Worm (Caenorhabditis elegans) whole organism, mixed stage, embryonic: ENCODE results near the gene tre-4.
A peak's percentile ranks its signal among the peaks of the same experiment; 100 is the strongest.

Experiments
- bed-3 ChIP-seq: fragments of 200-800 bp; sonication (Bioruptor generic); optimal IDR thresholded peaks from 3 replicates; lab custom pipeline; 2018; ENCODE audit warnings: mild to moderate bottlenecking, missing genetic modification characterization, moderate library complexity, missing compliant biosample characterization
- ceh-43 ChIP-seq: fragments of 200-800 bp; sonication (Bioruptor generic); optimal IDR thresholded peaks from 2 replicates; lab custom pipeline; 2018; ENCODE audit warnings: mild to moderate bottlenecking, missing genetic modification characterization, moderate library complexity, missing compliant biosample characterization
- ceh-83 ChIP-seq: fragments of 200-800 bp; sonication (Bioruptor generic); optimal IDR thresholded peaks from 2 replicates; lab custom pipeline; 2018; ENCODE audit warnings: mild to moderate bottlenecking, missing genetic modification characterization, missing compliant biosample characterization
- ces-1 ChIP-seq: fragments of 150-350 bp; optimal IDR thresholded peaks from 2 replicates; lab custom pipeline; 2014; ENCODE audit warnings: missing biosample characterization, missing genetic modification reagents, missing genetic modification characterization
- cnd-1 ChIP-seq: fragments of 200-800 bp; sonication (Bioruptor generic); optimal IDR thresholded peaks from 2 replicates; lab custom pipeline; 2018; ENCODE audit warnings: mild to moderate bottlenecking, missing genetic modification characterization, missing compliant biosample characterization
- drap-1 ChIP-seq: fragments of 200-800 bp; sonication (Bioruptor generic); optimal IDR thresholded peaks from 3 replicates; lab custom pipeline; 2018; ENCODE audit warnings: mild to moderate bottlenecking, missing genetic modification characterization, missing compliant biosample characterization
- elt-1 ChIP-seq: sonication (generic microtip); optimal IDR thresholded peaks from 2 replicates; lab custom pipeline; 2017; ENCODE audit warnings: missing genetic modification characterization, mild to moderate bottlenecking, missing compliant biosample characterization, antibody characterized with exemption, moderate library complexity, borderline replicate concordance; ENCODE audit not compliant: insufficient read depth
- flh-1 ChIP-seq: fragments of 200-800 bp; sonication (Bioruptor generic); optimal IDR thresholded peaks from 2 replicates; lab custom pipeline; 2018; ENCODE audit warnings: mild to moderate bottlenecking, missing genetic modification characterization, moderate library complexity, missing compliant biosample characterization
- ham-2 ChIP-seq: fragments of 200-800 bp; sonication (Bioruptor generic); optimal IDR thresholded peaks from 2 replicates; lab custom pipeline; 2018; ENCODE audit warnings: mild to moderate bottlenecking, missing genetic modification characterization, missing compliant biosample characterization
- hlh-1 ChIP-seq: fragments of 150-350 bp; optimal IDR thresholded peaks from 2 replicates; lab custom pipeline; 2014; ENCODE audit warnings: missing biosample characterization, missing genetic modification reagents, missing genetic modification characterization
- lin-13 ChIP-seq: fragments of 150-350 bp; optimal IDR thresholded peaks from 2 replicates; lab custom pipeline; 2014; ENCODE audit warnings: missing biosample characterization, missing genetic modification characterization
- lin-32 ChIP-seq: fragments of 200-800 bp; sonication (Bioruptor generic); optimal IDR thresholded peaks from 2 replicates; lab custom pipeline; 2018; ENCODE audit warnings: mild to moderate bottlenecking, missing genetic modification characterization, missing compliant biosample characterization
- lsy-2 ChIP-seq: fragments of 150-350 bp; optimal IDR thresholded peaks from 2 replicates; lab custom pipeline; 2014; ENCODE audit warnings: missing biosample characterization, missing genetic modification characterization
- mep-1 ChIP-seq: fragments of 150-350 bp; optimal IDR thresholded peaks from 2 replicates; lab custom pipeline; 2017; ENCODE audit warnings: missing biosample characterization, missing genetic modification reagents, missing genetic modification characterization, inconsistent platforms
- mls-2 ChIP-seq: sonication (generic microtip); optimal IDR thresholded peaks from 2 replicates; lab custom pipeline; 2016; ENCODE audit warnings: mild to moderate bottlenecking, missing genetic modification characterization, moderate library complexity, missing compliant biosample characterization
- nhr-12 ChIP-seq: fragments of 150-350 bp; optimal IDR thresholded peaks from 2 replicates; lab custom pipeline; 2014; ENCODE audit warnings: missing biosample characterization, missing genetic modification characterization
- nhr-237 ChIP-seq: fragments of 150-350 bp; optimal IDR thresholded peaks from 2 replicates; lab custom pipeline; 2014; ENCODE audit warnings: missing biosample characterization, missing genetic modification characterization
- nhr-28 ChIP-seq: fragments of 150-350 bp; optimal IDR thresholded peaks from 2 replicates; lab custom pipeline; 2014; ENCODE audit warnings: missing biosample characterization, missing genetic modification characterization
- nhr-76 ChIP-seq: sonication (generic microtip); optimal IDR thresholded peaks from 2 replicates; lab custom pipeline; 2017; ENCODE audit warnings: missing biosample characterization, missing genetic modification characterization
- pha-4 ChIP-seq: fragments of 150-350 bp; optimal IDR thresholded peaks from 2 replicates; lab custom pipeline; 2018; ENCODE audit warnings: missing biosample characterization, missing genetic modification reagents, missing genetic modification characterization
- sem-2 ChIP-seq: fragments of 200-800 bp; sonication (Bioruptor generic); optimal IDR thresholded peaks from 2 replicates; lab custom pipeline; 2018; ENCODE audit warnings: mild to moderate bottlenecking, missing genetic modification characterization, missing compliant biosample characterization
- tbx-8 ChIP-seq: fragments of 200-800 bp; sonication (Bioruptor generic); optimal IDR thresholded peaks from 2 replicates; lab custom pipeline; 2018; ENCODE audit warnings: mild to moderate bottlenecking, missing genetic modification characterization, moderate library complexity, missing compliant biosample characterization
- unc-39 ChIP-seq: fragments of 150-350 bp; optimal IDR thresholded peaks from 2 replicates; lab custom pipeline; 2014; ENCODE audit warnings: missing biosample characterization, missing genetic modification characterization
- unc-62 ChIP-seq: fragments of 150-350 bp; optimal IDR thresholded peaks from 2 replicates; lab custom pipeline; 2014; ENCODE audit warnings: missing biosample characterization, missing genetic modification reagents, missing genetic modification characterization
- zip-8 ChIP-seq: fragments of 150-350 bp; optimal IDR thresholded peaks from 2 replicates; lab custom pipeline; 2014; ENCODE audit warnings: missing biosample characterization, missing genetic modification characterization
- ztf-11 ChIP-seq: fragments of 150-350 bp; optimal IDR thresholded peaks from 2 replicates; lab custom pipeline; 2014; ENCODE audit warnings: missing biosample characterization, missing genetic modification characterization

tre-4 gene

DNA sequence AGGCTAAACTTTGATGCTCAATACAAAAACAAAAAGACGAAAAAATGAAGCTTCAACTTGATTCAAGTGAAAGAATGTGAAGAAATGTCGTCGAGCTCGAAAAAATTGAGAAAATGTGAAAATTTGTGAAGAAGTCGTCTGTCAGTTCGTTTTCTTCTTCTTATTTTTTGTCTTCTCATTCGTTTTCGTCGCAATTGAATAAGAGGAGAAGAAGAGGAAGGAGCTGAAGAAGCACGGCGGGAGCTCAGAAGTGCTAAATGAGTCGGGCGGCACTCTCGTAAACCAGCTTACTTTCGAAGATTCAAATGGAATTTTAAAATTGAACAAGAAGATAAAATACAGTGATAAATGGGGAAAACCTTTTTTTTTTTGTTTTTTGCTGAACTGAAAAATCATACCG, 33.2 kb downstream of the tre-4 start:
- TF ChIP-seq pha-4 (tag; lab: Kevin White, UChicago) (no peak), unc-39 (tag; lab: Kevin White, UChicago) (no peak), ceh-83 (GFP tag; lab: Kevin White, UChicago) (no peak), lsy-2 (tag; lab: Kevin White, UChicago) (no peak), ces-1 (GFP tag; lab: Kevin White, UChicago) (peak; percentile 73)

DNA sequence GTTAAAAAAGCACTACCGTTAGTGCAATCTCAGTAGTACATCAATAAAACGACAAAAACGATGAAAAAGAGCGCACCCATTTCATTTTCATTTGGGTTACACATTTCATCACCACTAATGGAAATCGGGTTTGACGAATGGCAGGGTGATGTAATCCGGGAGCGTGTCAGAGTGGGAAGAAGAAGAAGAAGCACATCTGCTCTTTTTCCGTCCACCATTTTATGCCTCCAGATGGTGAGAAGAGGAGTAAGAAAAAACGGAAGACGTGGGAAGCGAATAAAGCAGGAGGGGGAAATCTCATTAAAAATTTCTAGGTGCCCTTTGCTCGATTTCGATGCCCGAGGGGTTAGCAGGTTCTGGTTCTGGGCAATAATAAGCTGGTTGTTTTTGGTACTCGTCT, 34.1 kb downstream of the tre-4 start:
- TF ChIP-seq ces-1 (GFP tag; lab: Kevin White, UChicago) (peak; percentile 81), pha-4 (tag; lab: Kevin White, UChicago) (no peak)
- TF ChIP-seq, all 35 proteins: peak for 1

DNA sequence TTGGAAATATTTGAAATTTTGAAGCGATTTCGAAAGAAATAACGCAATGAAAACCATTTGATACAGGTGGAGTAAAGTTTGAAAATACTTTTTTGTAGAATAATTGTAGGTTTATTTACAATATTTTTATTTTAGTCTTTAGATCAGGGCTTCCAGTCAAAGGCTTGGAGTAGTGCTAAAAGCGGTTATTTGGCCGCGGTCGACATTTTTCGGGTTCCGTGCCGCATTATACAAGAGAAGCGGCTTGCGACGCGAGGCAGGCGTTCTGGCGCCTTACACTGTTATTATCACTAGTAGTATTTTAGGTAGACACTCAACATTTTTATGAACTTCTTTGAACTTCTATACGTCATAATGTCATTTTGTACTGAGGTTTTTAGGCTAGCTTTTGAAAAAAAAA, 34.5 kb downstream of the tre-4 start:
- no peak for TF ChIP-seq tbx-8
- no peak for TF ChIP-seq unc-62 (GFP tag; lab: Kevin White, UChicago)
- no peak for TF ChIP-seq drap-1 (GFP tag; lab: Kevin White, UChicago)
- TF ChIP-seq bed-3 (GFP tag; lab: Kevin White, UChicago): no peak
- no peak for TF ChIP-seq mep-1 (tag; lab: Kevin White, UChicago)
- no peak for TF ChIP-seq hlh-1 (tag; lab: Kevin White, UChicago)
- no peak for TF ChIP-seq lin-13 (tag; lab: Kevin White, UChicago)
- no peak for TF ChIP-seq pha-4 (tag; lab: Kevin White, UChicago)
- no peak for TF ChIP-seq cnd-1
- no peak for TF ChIP-seq sem-2 (GFP tag; lab: Kevin White, UChicago)
- TF ChIP-seq ham-2 (GFP tag; lab: Kevin White, UChicago): no peak
- no peak for TF ChIP-seq zip-8 (tag; lab: Kevin White, UChicago)
- TF ChIP-seq lin-32 (GFP tag; lab: Kevin White, UChicago): no peak
- no peak for TF ChIP-seq elt-1
- no peak for TF ChIP-seq ztf-11 (tag; lab: Kevin White, UChicago)
- TF ChIP-seq unc-39 (tag; lab: Kevin White, UChicago): no peak
- no peak for TF ChIP-seq ceh-83 (GFP tag; lab: Kevin White, UChicago)
- no peak for TF ChIP-seq nhr-76 (tag; lab: Kevin White, UChicago)
- TF ChIP-seq nhr-237 (tag; lab: Kevin White, UChicago): no peak
- no peak for TF ChIP-seq mls-2 (tag; lab: Kevin White, UChicago)

DNA sequence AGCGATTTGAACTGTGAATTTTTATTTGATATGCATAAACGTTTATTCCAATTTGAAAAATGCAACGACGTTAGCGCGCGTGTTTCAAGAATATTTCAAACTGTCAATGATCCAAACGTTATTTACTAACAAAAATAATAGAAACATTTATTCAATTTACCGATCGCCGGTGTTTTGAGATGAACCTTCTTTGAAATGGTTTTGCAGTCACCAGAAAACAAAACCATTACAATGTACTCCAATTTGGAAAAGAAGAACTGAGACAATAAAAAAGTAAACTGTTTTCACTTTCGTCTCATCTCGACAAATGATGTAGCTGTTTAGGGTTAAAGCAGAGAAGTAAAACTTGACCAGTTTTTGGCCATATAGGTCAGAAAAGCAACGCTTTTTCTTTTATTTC, 35.3 kb downstream of the tre-4 start, which contains the start of gene H06A10.1:
Gene H06A10.1 (plus strand): TSS at position 301 of the 400 bp plus-strand sequence.
- TF ChIP-seq mep-1 (tag; lab: Kevin White, UChicago) (no peak), bed-3 (GFP tag; lab: Kevin White, UChicago) (no peak)

DNA sequence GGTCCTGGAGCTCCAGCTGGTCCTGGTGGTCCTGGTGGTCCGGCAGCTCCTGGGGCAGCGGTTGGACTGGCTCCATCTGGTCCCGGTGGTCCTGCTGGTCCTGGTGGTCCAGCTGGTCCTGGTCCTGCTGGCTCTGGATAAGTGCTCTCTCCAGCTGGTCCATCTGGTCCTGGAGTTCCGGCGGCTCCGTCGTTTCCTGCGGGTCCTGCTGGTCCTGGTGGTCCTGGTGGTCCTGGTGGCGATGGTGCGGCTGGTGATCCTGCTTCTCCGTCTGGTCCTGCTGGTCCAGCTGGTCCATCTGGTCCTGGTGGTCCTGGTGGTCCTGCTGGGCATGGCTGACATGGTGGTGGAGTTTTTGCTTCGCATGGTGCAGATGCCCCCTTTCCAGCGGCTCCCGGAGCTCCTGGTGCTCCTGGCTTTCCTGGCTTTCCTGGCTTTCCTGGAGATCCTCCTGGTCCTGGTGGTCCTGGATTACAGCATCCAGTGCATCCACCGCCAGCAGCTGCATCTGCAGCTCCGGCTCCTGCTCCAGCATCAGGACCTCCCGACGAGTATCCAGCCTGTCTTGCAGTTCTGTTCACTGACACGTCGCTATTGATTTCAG, 38.4 kb downstream of the tre-4 start:
- no peak for TF ChIP-seq unc-62 (GFP tag; lab: Kevin White, UChicago)
- no peak for TF ChIP-seq drap-1 (GFP tag; lab: Kevin White, UChicago)
- TF ChIP-seq nhr-237 (tag; lab: Kevin White, UChicago): no peak
- no peak for TF ChIP-seq cnd-1
- no peak for TF ChIP-seq zip-8 (tag; lab: Kevin White, UChicago)
- TF ChIP-seq nhr-12 (tag; lab: Kevin White, UChicago): no peak
- no peak for TF ChIP-seq nhr-28 (tag; lab: Kevin White, UChicago)
- TF ChIP-seq ztf-11 (tag; lab: Kevin White, UChicago): no peak

DNA sequence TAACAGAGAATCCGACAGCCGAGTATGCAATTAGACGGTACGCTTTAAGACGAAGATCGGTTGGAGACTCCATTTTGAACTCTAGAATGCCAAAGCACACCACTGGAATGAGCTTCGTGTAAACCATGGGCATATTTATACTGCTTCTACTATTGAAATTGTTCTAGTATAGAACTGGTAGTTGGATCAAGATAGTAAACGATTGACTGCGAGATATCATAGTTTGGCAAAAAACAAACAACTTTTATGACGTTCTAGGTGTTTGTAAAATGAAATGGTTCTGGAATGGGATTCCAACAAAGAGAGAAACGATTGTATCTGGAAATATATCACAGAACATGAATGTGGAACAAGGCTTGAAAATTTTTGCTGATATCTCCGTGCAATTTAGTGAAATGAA, 39.0 kb downstream of the tre-4 start, which contains the start of gene col-185:
Gene col-185 (minus strand): TSS at position 101 of the 400 bp plus-strand sequence.
- no peak for TF ChIP-seq mep-1 (tag; lab: Kevin White, UChicago)
- no peak for TF ChIP-seq bed-3 (GFP tag; lab: Kevin White, UChicago)
- TF ChIP-seq ceh-43 (GFP tag; lab: Kevin White, UChicago): no peak
- no peak for TF ChIP-seq elt-1
- no peak for TF ChIP-seq flh-1 (GFP tag; lab: Kevin White, UChicago)
- no peak for TF ChIP-seq hlh-1 (tag; lab: Kevin White, UChicago)
